Worm (Caenorhabditis elegans) whole organism, midembryonic: ENCODE data around the gene C06C3.3.

ENCODE experiments used
- T22C8.4 ChIP-seq: fragments of 200-800 bp; sonication (Bioruptor generic); IDR thresholded peaks from 2 replicates; pipeline ENCODE4 v1.3.6; 2022; ENCODE audit warnings: missing genetic modification characterization, missing compliant biosample characterization
- cog-1 ChIP-seq: sonication (generic microtip); optimal IDR thresholded peaks from 2 replicates; lab custom pipeline; 2016; ENCODE audit warnings: missing genetic modification characterization, missing compliant biosample characterization
- flt-1 ChIP-seq: fragments of 200-800 bp; sonication (Bioruptor generic); IDR thresholded peaks from 2 replicates; pipeline ENCODE4 v1.3.6; 2022; ENCODE audit warnings: missing genetic modification characterization, missing compliant biosample characterization
- klf-2 ChIP-seq: fragments of 200-800 bp; sonication (Bioruptor generic); conservative IDR thresholded peaks from 2 replicates; pipeline ENCODE4 v1.3.6; 2022; ENCODE audit warnings: missing genetic modification reagents, missing genetic modification characterization, missing compliant biosample characterization
- med-1 ChIP-seq: sonication (generic microtip); optimal IDR thresholded peaks from 2 replicates; lab custom pipeline; 2017; ENCODE audit warnings: missing genetic modification characterization, mild to moderate bottlenecking, missing compliant biosample characterization, antibody characterized with exemption, missing genetic modification reagents; ENCODE audit not compliant: insufficient read depth
- ref-1 ChIP-seq: fragments of 200-800 bp; sonication (Bioruptor generic); conservative IDR thresholded peaks from 2 replicates; pipeline ENCODE4 v1.3.6; 2022; ENCODE audit warnings: missing genetic modification reagents, missing genetic modification characterization, missing compliant biosample characterization
- tab-1 ChIP-seq: fragments of 200-800 bp; sonication (Bioruptor generic); IDR thresholded peaks from 2 replicates; pipeline ENCODE4 v1.3.6; 2022; ENCODE audit warnings: missing genetic modification characterization, missing compliant biosample characterization
- ztf-23 ChIP-seq: fragments of 200-800 bp; sonication (Bioruptor generic); IDR thresholded peaks from 2 replicates; pipeline ENCODE4 v1.3.6; 2022; ENCODE audit warnings: missing genetic modification reagents, missing genetic modification characterization, missing compliant biosample characterization
- ztf-29 ChIP-seq: fragments of 200-800 bp; sonication (Bioruptor generic); IDR thresholded peaks from 2 replicates; pipeline ENCODE4 v1.3.6; 2022; ENCODE audit warnings: missing genetic modification reagents, missing genetic modification characterization, missing compliant biosample characterization

The C06C3.3 gene

DNA sequence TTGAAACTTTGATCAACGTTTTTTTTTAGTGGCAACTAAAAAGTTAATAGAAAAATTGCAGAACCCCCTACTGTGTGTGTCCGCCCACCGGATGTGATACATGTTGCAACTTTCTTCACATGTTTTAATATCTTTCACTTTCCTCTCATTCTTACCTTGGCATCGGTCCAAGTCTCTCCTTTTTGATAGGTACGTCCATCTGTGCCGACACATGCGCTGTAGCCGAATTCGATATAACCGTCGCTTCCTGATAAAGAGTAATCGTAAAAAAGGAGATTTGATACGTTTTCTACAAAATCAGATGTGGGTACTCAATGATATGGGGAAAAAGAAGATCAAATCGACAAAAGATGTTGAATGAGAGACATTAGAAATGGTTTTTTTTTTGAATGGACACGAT, 27.2 kb downstream of the C06C3.3 start:
- TF ChIP-seq med-1 (GFP tag; lab: Kevin White, UChicago): no peak

DNA sequence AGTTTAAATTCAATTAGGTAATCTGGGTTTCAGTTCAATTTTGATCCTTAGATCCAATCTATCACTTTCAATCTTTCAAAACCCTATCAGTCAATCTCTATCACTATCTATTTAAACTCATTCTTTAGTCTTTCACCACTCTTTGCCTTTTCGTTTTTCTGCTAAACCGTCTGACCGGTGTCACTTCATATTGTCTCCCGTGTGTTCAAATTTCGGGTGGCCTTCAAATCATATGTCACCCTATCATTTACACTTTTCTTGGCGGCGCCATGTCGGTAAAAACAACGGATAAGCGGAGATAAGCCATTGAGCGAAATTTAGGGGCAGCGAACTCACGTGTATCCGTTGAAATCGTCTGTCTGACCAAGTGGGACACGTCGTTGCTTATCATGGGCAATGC, 28.3 kb downstream of the C06C3.3 start:
- TF ChIP-seq med-1 (GFP tag; lab: Kevin White, UChicago) (no peak), ref-1 (GFP tag; lab: Robert Waterston, UW) (no peak), ztf-29 (GFP tag; lab: Robert Waterston, UW) (no peak), ztf-23 (GFP tag; lab: Robert Waterston, UW) (no peak), klf-2 (GFP tag; lab: Robert Waterston, UW) (no peak), T22C8.4 (GFP tag; lab: Robert Waterston, UW) (no peak), flt-1 (no peak), tab-1 (GFP tag; lab: Robert Waterston, UW) (no peak), cog-1 (tag; lab: Kevin White, UChicago) (no peak)

DNA sequence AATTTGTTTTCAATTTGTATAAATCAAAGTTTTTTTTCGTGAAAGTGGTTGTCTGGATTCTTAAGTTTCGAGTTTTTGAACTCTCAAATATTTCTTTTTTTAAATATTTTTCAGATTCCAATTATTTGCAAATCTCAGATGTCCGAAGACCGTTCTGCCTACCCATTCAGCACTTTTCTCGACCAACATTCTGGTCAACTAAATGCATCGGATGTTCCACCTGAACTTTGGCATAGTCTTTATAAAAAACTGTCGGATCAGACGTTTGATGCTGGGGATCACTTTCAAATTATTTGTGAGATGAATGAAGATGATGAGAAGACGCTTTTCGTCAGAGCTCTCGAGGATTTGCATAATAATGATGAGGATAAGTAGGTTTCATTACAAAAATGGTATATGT, 33.4 kb downstream of the C06C3.3 start, which contains the start of gene ttll-12:
Gene ttll-12 (plus strand): TSS at position 139 of the 400 bp plus-strand sequence.
- no peak for TF ChIP-seq cog-1 (tag; lab: Kevin White, UChicago)
- TF ChIP-seq ztf-29 (GFP tag; lab: Robert Waterston, UW): no peak
- no peak for TF ChIP-seq med-1 (GFP tag; lab: Kevin White, UChicago)
- no peak for TF ChIP-seq tab-1 (GFP tag; lab: Robert Waterston, UW)
- no peak for TF ChIP-seq T22C8.4 (GFP tag; lab: Robert Waterston, UW)
- no peak for TF ChIP-seq flt-1
- TF ChIP-seq ref-1 (GFP tag; lab: Robert Waterston, UW): no peak
- TF ChIP-seq ztf-23 (GFP tag; lab: Robert Waterston, UW): no peak
- TF ChIP-seq klf-2 (GFP tag; lab: Robert Waterston, UW): no peak

DNA sequence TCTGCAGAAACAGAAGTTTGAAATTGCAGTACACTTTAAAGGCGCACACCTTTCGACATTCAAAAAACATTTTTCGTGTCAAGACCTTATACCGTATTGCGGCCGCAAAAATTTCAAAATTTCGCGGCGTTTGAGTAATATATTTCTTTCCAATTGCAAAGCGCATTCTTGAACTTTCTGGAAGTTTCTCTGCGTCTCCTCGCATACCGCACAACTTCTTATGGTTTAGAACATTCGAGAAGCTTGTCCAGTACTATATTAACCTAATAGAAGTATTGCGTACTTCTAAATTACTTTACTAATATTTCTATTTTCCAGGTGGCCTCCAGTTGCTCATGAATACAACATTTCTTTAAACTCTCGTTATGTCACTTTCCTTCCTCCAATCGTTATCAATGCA, 35.6 kb downstream of the C06C3.3 start:
- TF ChIP-seq cog-1 (tag; lab: Kevin White, UChicago) (no peak), tab-1 (GFP tag; lab: Robert Waterston, UW) (no peak), T22C8.4 (GFP tag; lab: Robert Waterston, UW) (no peak), flt-1 (no peak), ref-1 (GFP tag; lab: Robert Waterston, UW) (no peak), klf-2 (GFP tag; lab: Robert Waterston, UW) (no peak), ztf-23 (GFP tag; lab: Robert Waterston, UW) (no peak), med-1 (GFP tag; lab: Kevin White, UChicago) (no peak)

DNA sequence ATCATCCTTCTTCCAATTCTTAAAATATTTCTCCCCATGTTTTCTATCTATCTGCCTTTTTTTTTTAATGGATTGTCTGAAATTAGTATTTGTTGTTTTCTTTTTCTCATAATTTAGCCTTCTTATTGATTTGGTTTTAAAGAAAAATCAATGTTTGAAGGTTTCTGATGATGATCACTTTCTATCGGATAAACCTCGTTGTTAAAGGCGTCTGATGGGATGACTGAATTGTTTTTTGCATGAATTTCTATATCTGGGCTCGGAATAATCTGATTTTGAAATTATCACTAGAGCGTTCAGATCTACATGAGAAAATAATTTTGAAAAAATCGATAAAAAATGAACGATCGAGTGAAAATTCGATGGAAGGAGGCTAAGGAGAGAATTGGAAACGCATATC, 38.6 kb downstream of the C06C3.3 start, which contains the start of gene scp-1:
Gene scp-1 (plus strand): TSS at position 301 of the 400 bp plus-strand sequence.
- TF ChIP-seq med-1 (GFP tag; lab: Kevin White, UChicago): no peak
- no peak for TF ChIP-seq klf-2 (GFP tag; lab: Robert Waterston, UW)
- TF ChIP-seq flt-1: no peak
- TF ChIP-seq tab-1 (GFP tag; lab: Robert Waterston, UW): no peak

DNA sequence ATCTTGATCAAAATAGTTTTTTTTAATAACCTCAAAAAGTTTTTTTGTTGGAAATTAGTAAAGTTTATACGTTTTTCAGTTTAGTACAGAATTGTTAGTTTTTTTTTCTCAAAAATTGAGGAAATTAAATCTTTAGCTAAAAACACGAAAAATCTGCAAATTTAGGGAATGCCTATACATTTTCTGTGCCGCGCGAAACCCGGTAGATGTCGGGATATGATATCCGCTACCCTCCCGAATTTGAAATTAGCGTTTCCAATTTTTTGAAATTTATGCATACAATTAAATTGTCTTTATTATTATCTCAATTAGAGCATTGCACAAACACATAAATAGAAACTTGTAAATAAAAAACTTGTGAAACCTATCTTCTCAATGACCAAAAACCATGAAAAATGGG, 39.3 kb downstream of the C06C3.3 start:
- TF ChIP-seq klf-2 (GFP tag; lab: Robert Waterston, UW): no peak
- TF ChIP-seq tab-1 (GFP tag; lab: Robert Waterston, UW): no peak
- no peak for TF ChIP-seq ztf-29 (GFP tag; lab: Robert Waterston, UW)
- no peak for TF ChIP-seq cog-1 (tag; lab: Kevin White, UChicago)
- no peak for TF ChIP-seq ztf-23 (GFP tag; lab: Robert Waterston, UW)
- TF ChIP-seq med-1 (GFP tag; lab: Kevin White, UChicago): no peak
- TF ChIP-seq flt-1: no peak
- TF ChIP-seq ref-1 (GFP tag; lab: Robert Waterston, UW): no peak
- TF ChIP-seq T22C8.4 (GFP tag; lab: Robert Waterston, UW): no peak

DNA sequence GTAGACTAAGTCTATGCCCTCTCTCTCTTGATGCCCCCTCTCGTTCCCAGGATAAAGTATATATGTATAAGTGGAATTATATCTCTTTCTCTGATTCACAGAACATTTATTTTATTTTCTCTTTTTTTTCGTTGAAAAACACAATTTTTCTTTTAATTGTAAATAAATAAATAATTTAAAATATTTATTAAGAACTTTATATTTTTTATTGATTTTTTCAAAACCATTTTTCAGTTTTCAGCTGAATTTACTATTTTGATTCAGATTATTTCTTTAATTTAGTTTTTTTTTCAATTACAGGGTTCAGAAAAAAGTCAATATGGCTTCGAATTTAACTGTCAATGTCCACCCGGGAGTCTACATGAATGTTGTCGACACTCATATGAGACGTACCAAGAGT, 41.0 kb downstream of the C06C3.3 start, which contains the start of gene eif-3.F:
Gene eif-3.F (plus strand): TSS at position 301 of the 400 bp plus-strand sequence.
- no peak for TF ChIP-seq ref-1 (GFP tag; lab: Robert Waterston, UW)
- TF ChIP-seq ztf-23 (GFP tag; lab: Robert Waterston, UW): no peak

DNA sequence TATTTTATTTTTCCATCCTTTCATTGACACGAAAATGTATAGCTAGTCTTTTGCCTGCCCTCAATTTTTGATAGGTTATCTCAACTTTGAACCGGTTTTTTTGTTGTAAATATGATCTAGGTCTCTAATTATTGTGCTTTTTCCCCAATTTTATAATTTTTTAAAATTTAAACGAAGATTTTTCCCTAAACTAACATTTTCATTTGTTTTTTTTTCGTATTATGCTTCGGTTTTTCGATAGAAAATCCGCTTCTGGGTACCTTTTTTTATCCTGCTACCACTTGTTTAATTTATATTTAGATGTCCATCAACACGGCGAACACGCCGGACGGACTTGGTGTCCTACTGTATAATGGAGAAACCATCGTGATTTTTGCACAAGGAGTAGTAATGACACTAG, 42.8 kb downstream of the C06C3.3 start, which contains the start of gene wbp-2:
Gene wbp-2 (plus strand): TSS at position 301 of the 400 bp plus-strand sequence.
- TF ChIP-seq ztf-29 (GFP tag; lab: Robert Waterston, UW) (no peak), cog-1 (tag; lab: Kevin White, UChicago) (no peak), flt-1 (no peak), tab-1 (GFP tag; lab: Robert Waterston, UW) (no peak), ztf-23 (GFP tag; lab: Robert Waterston, UW) (no peak), T22C8.4 (GFP tag; lab: Robert Waterston, UW) (no peak), klf-2 (GFP tag; lab: Robert Waterston, UW) (no peak), med-1 (GFP tag; lab: Kevin White, UChicago) (no peak), ref-1 (GFP tag; lab: Robert Waterston, UW) (no peak)

DNA sequence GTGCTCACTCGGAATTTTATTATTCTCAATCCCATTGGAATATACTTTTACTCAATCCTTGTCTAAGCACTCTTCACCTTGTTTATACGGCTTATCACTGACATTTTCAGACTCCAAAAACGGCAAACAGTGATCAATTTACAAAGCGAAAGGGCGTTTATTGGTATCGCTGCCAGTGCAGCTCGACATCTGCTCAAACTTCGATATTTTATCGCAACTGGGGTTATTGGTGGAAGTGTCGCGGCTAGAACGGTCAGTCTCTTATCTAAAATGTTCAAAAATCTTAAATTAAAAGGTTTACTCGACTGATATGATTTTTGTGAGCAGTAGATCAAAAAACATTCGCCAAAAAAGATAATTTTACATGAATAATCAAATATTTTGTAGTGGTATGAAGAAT, 46.7 kb downstream of the C06C3.3 start:
- TF ChIP-seq cog-1 (tag; lab: Kevin White, UChicago): no peak
- TF ChIP-seq tab-1 (GFP tag; lab: Robert Waterston, UW): no peak
- no peak for TF ChIP-seq klf-2 (GFP tag; lab: Robert Waterston, UW)
- TF ChIP-seq ref-1 (GFP tag; lab: Robert Waterston, UW): no peak
- TF ChIP-seq T22C8.4 (GFP tag; lab: Robert Waterston, UW): no peak
- no peak for TF ChIP-seq ztf-29 (GFP tag; lab: Robert Waterston, UW)
- TF ChIP-seq med-1 (GFP tag; lab: Kevin White, UChicago): no peak
- no peak for TF ChIP-seq flt-1
- no peak for TF ChIP-seq ztf-23 (GFP tag; lab: Robert Waterston, UW)
